Fruit fly (Drosophila melanogaster) whole organism, embryonic: ENCODE measurements around the gene CG3662.

ENCODE experiments used
- C15 ChIP-seq: fragments of 200-800 bp; sonication (Bioruptor generic); IDR thresholded peaks from 3 replicates; pipeline ENCODE4 v1.3.6; 2022; ENCODE audit warnings: missing biosample characterization, missing genetic modification characterization
- CG10366 ChIP-seq: fragments of 200-800 bp; sonication (Bioruptor generic); IDR thresholded peaks from 2 replicates; pipeline ENCODE4 v1.3.6; 2022; ENCODE audit warnings: missing biosample characterization, missing genetic modification characterization
- CG11247 ChIP-seq: fragments of 200-800 bp; sonication (Bioruptor generic); IDR thresholded peaks from 2 replicates; pipeline ENCODE4 v1.3.6; 2022; ENCODE audit warnings: missing biosample characterization, missing genetic modification characterization
- CG14710 ChIP-seq: fragments of 200-800 bp; sonication (Bioruptor generic); optimal IDR thresholded peaks from 3 replicates; lab custom pipeline; 2019; ENCODE audit warnings: missing biosample characterization, mild to moderate bottlenecking, missing genetic modification characterization, moderate library complexity
- CG15696 ChIP-seq: fragments of 200-800 bp; sonication (Bioruptor generic); optimal IDR thresholded peaks from 2 replicates; lab custom pipeline; 2019; ENCODE audit warnings: missing biosample characterization, mild to moderate bottlenecking, missing genetic modification characterization, moderate library complexity
- CG16815 ChIP-seq: fragments of 200-800 bp; sonication (Bioruptor generic); optimal IDR thresholded peaks from 3 replicates; lab custom pipeline; 2017; ENCODE audit warnings: missing biosample characterization, mild to moderate bottlenecking, missing genetic modification characterization
- CG17385 ChIP-seq: fragments of 200-800 bp; sonication (Bioruptor generic); optimal IDR thresholded peaks from 3 replicates; lab custom pipeline; 2018; ENCODE audit warnings: missing biosample characterization, mild to moderate bottlenecking, missing genetic modification characterization
- CG17612 ChIP-seq: fragments of 200-800 bp; sonication (Bioruptor generic); IDR thresholded peaks from 2 replicates; pipeline ENCODE4 v1.3.6; 2022; ENCODE audit warnings: missing biosample characterization, missing genetic modification characterization
- CG1792 ChIP-seq: fragments of 200-800 bp; sonication (Bioruptor generic); optimal IDR thresholded peaks from 2 replicates; lab custom pipeline; 2016; ENCODE audit warnings: missing biosample characterization, missing genetic modification characterization
- CG18476 ChIP-seq: fragments of 200-800 bp; sonication (Bioruptor generic); optimal IDR thresholded peaks from 2 replicates; lab custom pipeline; 2016; ENCODE audit warnings: missing biosample characterization, mild to moderate bottlenecking, missing genetic modification characterization
- CG2120 ChIP-seq: fragments of 200-800 bp; sonication (Bioruptor generic); optimal IDR thresholded peaks from 3 replicates; lab custom pipeline; 2016; ENCODE audit warnings: missing biosample characterization, missing genetic modification characterization
- CG2712 ChIP-seq: fragments of 200-800 bp; optimal IDR thresholded peaks from 3 replicates; lab custom pipeline; 2019; ENCODE audit warnings: missing biosample characterization, mild to moderate bottlenecking, missing genetic modification characterization, moderate library complexity
- CG3407 ChIP-seq: fragments of 200-800 bp; sonication (Bioruptor generic); optimal IDR thresholded peaks from 2 replicates; lab custom pipeline; 2018; ENCODE audit warnings: missing biosample characterization, mild to moderate bottlenecking, missing genetic modification characterization
- CG3847 ChIP-seq: fragments of 200-800 bp; sonication (Bioruptor generic); IDR thresholded peaks from 2 replicates; pipeline ENCODE4 v1.3.6; 2022; ENCODE audit warnings: missing biosample characterization, missing genetic modification characterization
- CG4404 ChIP-seq: fragments of 200-800 bp; sonication (Bioruptor generic); IDR thresholded peaks from 2 replicates; pipeline ENCODE4 v1.3.6; 2022; ENCODE audit warnings: missing biosample characterization, missing genetic modification characterization
- CG4424 ChIP-seq: fragments of 200-800 bp; sonication (Bioruptor generic); optimal IDR thresholded peaks from 3 replicates; lab custom pipeline; 2016; ENCODE audit warnings: missing biosample characterization, missing genetic modification characterization
- CG6272 ChIP-seq: fragments of 200-800 bp; sonication (Bioruptor generic); IDR thresholded peaks from 2 replicates; pipeline ENCODE4 v1.3.6; 2022; ENCODE audit warnings: missing biosample characterization, missing genetic modification characterization
- CG6689 ChIP-seq: fragments of 200-800 bp; sonication (Bioruptor generic); IDR thresholded peaks from 2 replicates; pipeline ENCODE4 v1.3.6; 2022; ENCODE audit warnings: missing biosample characterization, missing genetic modification characterization
- CG7271 ChIP-seq: fragments of 200-800 bp; sonication (Bioruptor generic); optimal IDR thresholded peaks from 2 replicates; lab custom pipeline; 2018; ENCODE audit warnings: missing biosample characterization, mild to moderate bottlenecking, missing genetic modification characterization, moderate library complexity
- CG7357 ChIP-seq: fragments of 200-800 bp; sonication (Bioruptor generic); IDR thresholded peaks from 3 replicates; pipeline ENCODE4 v1.3.6; 2022; ENCODE audit warnings: missing biosample characterization, missing genetic modification characterization
- CG7928 ChIP-seq: fragments of 200-800 bp; sonication (Bioruptor generic); optimal IDR thresholded peaks from 2 replicates; lab custom pipeline; 2017; ENCODE audit warnings: missing biosample characterization, mild to moderate bottlenecking, missing genetic modification characterization
- CG9215 ChIP-seq: fragments of 200-800 bp; sonication (Bioruptor generic); IDR thresholded peaks from 2 replicates; pipeline ENCODE4 v1.3.6; 2022; ENCODE audit warnings: missing biosample characterization, missing genetic modification characterization
- CG9609 ChIP-seq: fragments of 200-800 bp; sonication (Bioruptor generic); optimal IDR thresholded peaks from 3 replicates; lab custom pipeline; 2016; ENCODE audit warnings: missing biosample characterization, missing genetic modification characterization
- CG9727 ChIP-seq: fragments of 200-800 bp; sonication (Bioruptor generic); optimal IDR thresholded peaks from 3 replicates; lab custom pipeline; 2017; ENCODE audit warnings: missing biosample characterization, mild to moderate bottlenecking, missing genetic modification characterization
- CHES-1-like ChIP-seq: fragments of 200-800 bp; sonication (Bioruptor generic); optimal IDR thresholded peaks from 2 replicates; lab custom pipeline; 2016; ENCODE audit warnings: missing biosample characterization, missing genetic modification characterization
- Dad ChIP-seq: fragments of 200-800 bp; sonication (Bioruptor generic); optimal IDR thresholded peaks from 3 replicates; lab custom pipeline; 2016; ENCODE audit warnings: missing biosample characterization, missing genetic modification characterization
- Deaf1 ChIP-seq: fragments of 200-800 bp; optimal IDR thresholded peaks from 3 replicates; lab custom pipeline; 2019; ENCODE audit warnings: missing biosample characterization, mild to moderate bottlenecking, missing genetic modification characterization, moderate library complexity
- Dip2 ChIP-seq: fragments of 200-800 bp; sonication (Bioruptor generic); IDR thresholded peaks from 2 replicates; pipeline ENCODE4 v1.3.6; 2022; ENCODE audit warnings: missing biosample characterization, missing genetic modification characterization
- Drgx ChIP-seq: fragments of 200-800 bp; sonication (Bioruptor generic); IDR thresholded peaks from 2 replicates; pipeline ENCODE4 v1.3.6; 2022; ENCODE audit warnings: missing biosample characterization, missing genetic modification characterization
- Hand ChIP-seq: fragments of 200-800 bp; sonication (Bioruptor generic); optimal IDR thresholded peaks from 2 replicates; lab custom pipeline; 2017; ENCODE audit warnings: mild to moderate bottlenecking, missing biosample characterization, missing genetic modification reagents, missing genetic modification characterization
- Jarid2 ChIP-seq: fragments of 200-800 bp; sonication (Bioruptor generic); optimal IDR thresholded peaks from 3 replicates; lab custom pipeline; 2017; ENCODE audit warnings: mild to moderate bottlenecking, missing biosample characterization, missing genetic modification reagents, missing genetic modification characterization
- Lhr ChIP-seq: fragments of 200-800 bp; sonication (Bioruptor generic); optimal IDR thresholded peaks from 3 replicates; lab custom pipeline; 2017; ENCODE audit warnings: mild to moderate bottlenecking, missing biosample characterization, missing genetic modification reagents, missing genetic modification characterization
- Mrtf ChIP-seq: fragments of 200-800 bp; sonication (Bioruptor generic); IDR thresholded peaks from 3 replicates; pipeline ENCODE4 v1.3.6; 2022; ENCODE audit warnings: missing biosample characterization, missing genetic modification characterization
- NK7.1 ChIP-seq: fragments of 200-800 bp; sonication (Bioruptor generic); optimal IDR thresholded peaks from 3 replicates; lab custom pipeline; 2016; ENCODE audit warnings: missing biosample characterization, missing genetic modification characterization
- Optix ChIP-seq: fragments of 200-800 bp; sonication (Bioruptor generic); IDR thresholded peaks from 3 replicates; pipeline ENCODE4 v1.3.6; 2022; ENCODE audit warnings: missing biosample characterization, missing genetic modification characterization
- ap ChIP-seq: fragments of 200-800 bp; sonication (Bioruptor generic); IDR thresholded peaks from 2 replicates; pipeline ENCODE4 v1.3.6; 2022; ENCODE audit warnings: missing biosample characterization, missing genetic modification characterization
- chn ChIP-seq: fragments of 200-800 bp; sonication (Bioruptor generic); optimal IDR thresholded peaks from 2 replicates; lab custom pipeline; 2016; ENCODE audit warnings: missing biosample characterization, missing genetic modification characterization
- crp ChIP-seq, 2 experiments: fragments of 200-800 bp; sonication (Bioruptor generic); optimal IDR thresholded peaks; 2 replicates in 1 of 2; 3 replicates in 1 of 2; lab custom pipeline; 2017; ENCODE audit warnings: missing biosample characterization in 2 of 2, missing genetic modification characterization in 2 of 2, mild to moderate bottlenecking in 1 of 2, moderate library complexity in 1 of 2
- danr ChIP-seq: fragments of 200-800 bp; sonication (Bioruptor generic); IDR thresholded peaks from 2 replicates; pipeline ENCODE4 v1.3.6; 2022; ENCODE audit warnings: missing biosample characterization, missing genetic modification characterization
- dati ChIP-seq: fragments of 200-800 bp; sonication (Bioruptor generic); IDR thresholded peaks from 2 replicates; pipeline ENCODE4 v1.3.6; 2022; ENCODE audit warnings: missing biosample characterization, missing genetic modification characterization
- dimm ChIP-seq: fragments of 200-800 bp; sonication (Bioruptor generic); IDR thresholded peaks from 2 replicates; pipeline ENCODE4 v1.3.6; 2022; ENCODE audit warnings: missing biosample characterization, missing genetic modification characterization
- emc ChIP-seq: fragments of 200-800 bp; sonication (Bioruptor generic); optimal IDR thresholded peaks from 2 replicates; lab custom pipeline; 2016; ENCODE audit warnings: missing biosample characterization, missing genetic modification characterization
- gem ChIP-seq: fragments of 200-800 bp; sonication (Bioruptor generic); optimal IDR thresholded peaks from 2 replicates; lab custom pipeline; 2019; ENCODE audit warnings: missing biosample characterization, mild to moderate bottlenecking, missing genetic modification characterization, moderate library complexity
- hkb ChIP-seq, 2 experiments: fragments of 200-800 bp in 1 of 2; fragments of >200 bp in 1 of 2; sonication (Bioruptor generic) in 1 of 2; IDR thresholded peaks in 1 of 2; optimal IDR thresholded peaks in 1 of 2; 2 replicates each; pipeline versions ENCODE4 v1.3.6 to Lab custom; 2017 to 2022; ENCODE audit warnings: missing biosample characterization in 1 of 2, missing genetic modification characterization in 1 of 2
- hth ChIP-seq: fragments of >200 bp; optimal IDR thresholded peaks from 2 replicates; lab custom pipeline; 2017; ENCODE audit warnings: inconsistent platforms
- maf-S ChIP-seq: fragments of 200-800 bp; sonication (Bioruptor generic); optimal IDR thresholded peaks from 2 replicates; lab custom pipeline; 2016; ENCODE audit warnings: missing biosample characterization, missing genetic modification characterization
- pum ChIP-seq: fragments of 200-800 bp; sonication (Bioruptor generic); optimal IDR thresholded peaks from 2 replicates; lab custom pipeline; 2016; ENCODE audit warnings: missing biosample characterization, missing genetic modification characterization
- sens-2 ChIP-seq: fragments of 200-800 bp; sonication (Bioruptor generic); IDR thresholded peaks from 2 replicates; pipeline ENCODE4 v1.3.6; 2022; ENCODE audit warnings: missing biosample characterization, missing genetic modification characterization
- slp2 ChIP-seq: fragments of 200-800 bp; sonication (Bioruptor generic); optimal IDR thresholded peaks from 2 replicates; lab custom pipeline; 2016; ENCODE audit warnings: missing biosample characterization, missing genetic modification characterization
- sqz ChIP-seq: fragments of 200-800 bp; sonication (Bioruptor generic); optimal IDR thresholded peaks from 3 replicates; lab custom pipeline; 2018; ENCODE audit warnings: missing biosample characterization, mild to moderate bottlenecking, missing genetic modification characterization
- wor ChIP-seq: fragments of 200-800 bp; sonication (Bioruptor generic); IDR thresholded peaks from 2 replicates; pipeline ENCODE4 v1.3.6; 2022; ENCODE audit warnings: missing biosample characterization, missing genetic modification characterization

CG3662 gene

dm6 chr2L:857897-858517 lies 36.9 kb downstream of the CG3662 start (continued):
- TF ChIP-seq CG3407 (GFP tag; lab: Kevin White, UChicago) (peak; percentile 48), CG17385 (peak; percentile 72), sqz (peak; percentile 7), Dip2 (GFP tag; lab: Robert Waterston, UW) (no peak), NK7.1 (GFP tag; lab: Kevin White, UChicago) (peak; percentile 8), CG9609 (GFP tag; lab: Kevin White, UChicago) (peak; percentile 42), CG15696 (tag; lab: Kevin White, UChicago) (no peak), slp2 (GFP tag; lab: Kevin White, UChicago) (no peak), Optix (GFP tag; lab: Robert Waterston, UW) (peak; percentile 53; the same call in 2 of the 3 replicates), CG9215 (GFP tag; lab: Robert Waterston, UW) (no peak), Mrtf (GFP tag; lab: Robert Waterston, UW) (peak; percentile 44; the same call in 1 of the 3 replicates), CG1792 (GFP tag; lab: Kevin White, UChicago) (no peak), Lhr (GFP tag; lab: Kevin White, UChicago) (no peak), CG2120 (GFP tag; lab: Kevin White, UChicago) (peak; percentile 65), CG9727 (GFP tag; lab: Kevin White, UChicago) (peak; percentile 29), CG10366 (GFP tag; lab: Robert Waterston, UW) (peak; percentile 64), CHES-1-like (GFP tag; lab: Kevin White, UChicago) (peak; percentile 53), CG7357 (GFP tag; lab: Robert Waterston, UW) (no peak), crp (GFP tag; optimal IDR thresholded peaks at IDR 0.05; lab: Kevin White, UChicago) (no peak), CG4404 (GFP tag; lab: Robert Waterston, UW) (no peak), C15 (no peak), Hand (GFP tag; lab: Kevin White, UChicago) (no peak), maf-S (peak; percentile 8), Dad (GFP tag; lab: Kevin White, UChicago) (no peak), hkb (optimal IDR thresholded peaks at IDR 0.05; lab: Kevin White, UChicago) (no peak), hkb (GFP tag; IDR thresholded peaks at IDR 0.05; lab: Robert Waterston, UW) (peak; percentile 75), pum (no peak), CG7271 (tag; lab: Kevin White, UChicago) (no peak), Deaf1 (tag; lab: Kevin White, UChicago) (peak; percentile 62), ap (GFP tag; lab: Robert Waterston, UW) (peak; percentile 59; the same call in 1 of the 2 replicates), hth (no peak), Jarid2 (GFP tag; lab: Kevin White, UChicago) (no peak), CG3847 (GFP tag; lab: Robert Waterston, UW) (peak; percentile 51; the same call in 1 of the 2 replicates), dimm (GFP tag; lab: Robert Waterston, UW) (0 out of 2 replicates have a peak, but pooled peaks have one; percentile 11), CG2712 (tag; lab: Kevin White, UChicago) (peak; percentile 62), gem (peak; percentile 76), CG14710 (peak; percentile 10), CG6272 (GFP tag; lab: Robert Waterston, UW) (0 out of 2 replicates have a peak, but pooled peaks have one; percentile 23), Drgx (GFP tag; lab: Robert Waterston, UW) (no peak), CG4424 (GFP tag; lab: Kevin White, UChicago) (peak; percentile 32), danr (GFP tag; lab: Robert Waterston, UW) (peak; percentile 39), wor (GFP tag; lab: Robert Waterston, UW) (no peak), CG7928 (GFP tag; lab: Kevin White, UChicago) (no peak), CG16815 (GFP tag; lab: Kevin White, UChicago) (no peak), CG18476 (GFP tag; lab: Kevin White, UChicago) (no peak), CG17612 (GFP tag; lab: Robert Waterston, UW) (no peak), chn (peak; percentile 57), sens-2 (GFP tag; lab: Robert Waterston, UW) (no peak), dati (GFP tag; lab: Robert Waterston, UW) (no peak), emc (no peak), CG6689 (GFP tag; lab: Robert Waterston, UW) (peak; percentile 45; the same call in 1 of the 2 replicates), CG11247 (GFP tag; lab: Robert Waterston, UW) (0 out of 2 replicates have a peak, but pooled peaks have one; percentile 26)
